Worm (Caenorhabditis elegans) whole organism, young adult: ENCODE results near the gene F58E6.11.

Experiments
- die-1 ChIP-seq: sonication (generic microtip); optimal IDR thresholded peaks from 2 replicates; lab custom pipeline; 2016; ENCODE audit warnings: missing genotype, mild to moderate bottlenecking, missing genetic modification characterization, missing compliant biosample characterization
- lag-1 ChIP-seq: fragments of 200-800 bp; sonication (Bioruptor generic); IDR thresholded peaks from 2 replicates; pipeline ENCODE4 v1.3.6; 2022; ENCODE audit warnings: missing genetic modification reagents, missing genetic modification characterization, missing compliant biosample characterization

ce11 chrV:9756242-9756641 is 1.5 kb downstream of the F58E6.11 start, which contains the start of gene hrg-3:
- no peak for TF ChIP-seq lag-1 (GFP tag; lab: Robert Waterston, UW)
- TF ChIP-seq die-1 (tag; lab: Kevin White, UChicago): no peak
